Worm (Caenorhabditis elegans) whole organism, L4 larva: ENCODE measurements around the gene flp-32.
A peak's percentile ranks its signal among the peaks of the same experiment; 100 is the strongest.

Experiments
- Y75B8A.6 ChIP-seq: fragments of 200-800 bp; sonication (Bioruptor generic); IDR thresholded peaks from 2 replicates; pipeline ENCODE4 v1.3.6; 2022; ENCODE audit warnings: missing genetic modification reagents, missing genetic modification characterization, missing compliant biosample characterization
- ceh-20 ChIP-seq: fragments of 200-800 bp; sonication (Bioruptor generic); IDR thresholded peaks from 2 replicates; pipeline ENCODE4 v1.3.6; 2022; ENCODE audit warnings: missing genetic modification reagents, missing genetic modification characterization, missing compliant biosample characterization
- ctbp-1 ChIP-seq: fragments of 200-800 bp; sonication (Bioruptor generic); IDR thresholded peaks from 2 replicates; pipeline ENCODE4 v1.3.6; 2022; ENCODE audit warnings: missing genetic modification reagents, missing genetic modification characterization, missing compliant biosample characterization
- daf-16 ChIP-seq, 3 experiments: sonication (generic microtip); optimal IDR thresholded peaks; 2 replicates each; lab custom pipeline; 2016 to 2017; ENCODE audit warnings: missing genetic modification characterization in 3 of 3, missing genetic modification reagents in 3 of 3, mild to moderate bottlenecking in 2 of 3, missing compliant biosample characterization in 2 of 3, missing biosample characterization in 1 of 3, moderate library complexity in 1 of 3
- daf-8 ChIP-seq: fragments of 200-800 bp; sonication (Bioruptor generic); IDR thresholded peaks from 2 replicates; pipeline ENCODE4 v1.3.6; 2022; ENCODE audit warnings: missing genetic modification characterization, missing compliant biosample characterization
- dmd-6 ChIP-seq: fragments of 200-800 bp; sonication (Bioruptor generic); IDR thresholded peaks from 2 replicates; pipeline ENCODE4 v1.3.6; 2022; ENCODE audit warnings: missing genetic modification reagents, missing genetic modification characterization, missing compliant biosample characterization
- dmd-8 ChIP-seq: fragments of 200-800 bp; sonication (Bioruptor generic); IDR thresholded peaks from 2 replicates; pipeline ENCODE4 v1.3.6; 2022; ENCODE audit warnings: missing genetic modification characterization, missing compliant biosample characterization
- dmd-9 ChIP-seq: fragments of 200-800 bp; sonication (Bioruptor generic); IDR thresholded peaks from 2 replicates; pipeline ENCODE4 v1.3.6; 2022; ENCODE audit warnings: missing genetic modification reagents, missing genetic modification characterization, missing compliant biosample characterization
- duxl-1 ChIP-seq: sonication (generic microtip); optimal IDR thresholded peaks from 2 replicates; lab custom pipeline; 2016; ENCODE audit warnings: mild to moderate bottlenecking, missing genetic modification characterization, moderate library complexity, missing compliant biosample characterization; ENCODE audit not compliant: poor library complexity
- dve-1 ChIP-seq: sonication (generic microtip); optimal IDR thresholded peaks from 2 replicates; lab custom pipeline; 2017; ENCODE audit warnings: antibody characterized with exemption, mild to moderate bottlenecking, missing genetic modification characterization, missing compliant biosample characterization; ENCODE audit not compliant: insufficient read depth
- egl-27 ChIP-seq: sonication (generic microtip); optimal IDR thresholded peaks from 3 replicates; lab custom pipeline; 2017; ENCODE audit warnings: missing biosample characterization, missing genetic modification reagents, missing genetic modification characterization
- gei-8 ChIP-seq: fragments of 200-800 bp; sonication (Bioruptor generic); optimal IDR thresholded peaks from 2 replicates; lab custom pipeline; 2018; ENCODE audit warnings: mild to moderate bottlenecking, missing genetic modification characterization, missing compliant biosample characterization
- hif-1 ChIP-seq, 2 experiments: sonication (generic microtip); optimal IDR thresholded peaks; 2 replicates each; lab custom pipeline; 2016 to 2017; ENCODE audit warnings: missing compliant biosample characterization in 2 of 2, missing genetic modification characterization in 2 of 2, missing genetic modification reagents in 2 of 2, missing genotype in 2 of 2, mild to moderate bottlenecking in 1 of 2
- hlh-11 ChIP-seq: fragments of 200-800 bp; sonication (Bioruptor generic); optimal IDR thresholded peaks from 2 replicates; lab custom pipeline; 2018; ENCODE audit warnings: mild to moderate bottlenecking, missing genetic modification characterization, missing compliant biosample characterization
- hlh-30 ChIP-seq: sonication (generic microtip); optimal IDR thresholded peaks from 2 replicates; lab custom pipeline; 2017; ENCODE audit warnings: antibody characterized with exemption, mild to moderate bottlenecking, missing genetic modification characterization, missing compliant biosample characterization; ENCODE audit not compliant: insufficient read depth
- hmg-1.1 ChIP-seq: fragments of 200-800 bp; sonication (Bioruptor generic); IDR thresholded peaks from 2 replicates; pipeline ENCODE4 v1.3.6; 2022; ENCODE audit warnings: missing genetic modification reagents, missing genetic modification characterization, missing compliant biosample characterization
- lim-7 ChIP-seq: fragments of 200-800 bp; sonication (Bioruptor generic); IDR thresholded peaks from 2 replicates; pipeline ENCODE4 v1.3.6; 2022; ENCODE audit warnings: missing genetic modification characterization, missing compliant biosample characterization
- lin-1 ChIP-seq: fragments of 200-800 bp; sonication (Bioruptor generic); IDR thresholded peaks from 2 replicates; pipeline ENCODE4 v1.3.6; 2022; ENCODE audit warnings: missing genetic modification reagents, missing genetic modification characterization, missing compliant biosample characterization
- lin-29 ChIP-seq: fragments of 200-800 bp; sonication (Bioruptor generic); IDR thresholded peaks from 2 replicates; pipeline ENCODE4 v1.3.6; 2022; ENCODE audit warnings: missing genetic modification reagents, missing genetic modification characterization, missing compliant biosample characterization
- lir-3 ChIP-seq: sonication (generic microtip); optimal IDR thresholded peaks from 2 replicates; lab custom pipeline; 2016; ENCODE audit warnings: mild to moderate bottlenecking, missing genetic modification characterization, missing compliant biosample characterization
- mdl-1 ChIP-seq, 2 experiments: fragments of 150-350 bp in 1 of 2; sonication (generic microtip) in 1 of 2; optimal IDR thresholded peaks; 2 replicates each; lab custom pipeline; 2014 to 2017; ENCODE audit warnings: missing biosample characterization in 2 of 2, missing genetic modification characterization in 2 of 2
- mep-1 ChIP-seq: fragments of 150-350 bp; sonication (generic microtip); optimal IDR thresholded peaks from 3 replicates; lab custom pipeline; 2014; ENCODE audit warnings: missing biosample characterization, missing genetic modification characterization
- mes-2 ChIP-seq: sonication (generic microtip); optimal IDR thresholded peaks from 2 replicates; lab custom pipeline; 2016; ENCODE audit warnings: missing genotype, mild to moderate bottlenecking, missing genetic modification characterization, missing compliant biosample characterization; ENCODE audit not compliant: poor library complexity, severe bottlenecking
- mxl-3 ChIP-seq: fragments of 200-800 bp; sonication (Bioruptor generic); optimal IDR thresholded peaks from 2 replicates; lab custom pipeline; 2018; ENCODE audit warnings: mild to moderate bottlenecking, missing genetic modification characterization, missing compliant biosample characterization
- nhr-102 ChIP-seq: sonication (generic microtip); optimal IDR thresholded peaks from 2 replicates; lab custom pipeline; 2016; ENCODE audit warnings: mild to moderate bottlenecking, missing genetic modification characterization, moderate library complexity, missing compliant biosample characterization
- nhr-111 ChIP-seq: fragments of 200-800 bp; sonication (Bioruptor generic); optimal IDR thresholded peaks from 2 replicates; lab custom pipeline; 2018; ENCODE audit warnings: mild to moderate bottlenecking, missing genetic modification characterization, missing compliant biosample characterization
- nhr-25 ChIP-seq: sonication (generic microtip); optimal IDR thresholded peaks from 2 replicates; lab custom pipeline; 2017; ENCODE audit warnings: missing genetic modification characterization, mild to moderate bottlenecking, missing compliant biosample characterization, antibody characterized with exemption, moderate library complexity, borderline replicate concordance; ENCODE audit not compliant: insufficient read depth
- nhr-28 ChIP-seq: fragments of 150-350 bp; optimal IDR thresholded peaks from 2 replicates; lab custom pipeline; 2014; ENCODE audit warnings: missing biosample characterization, missing genetic modification characterization
- nhr-41 ChIP-seq: fragments of 200-800 bp; sonication (Bioruptor generic); IDR thresholded peaks from 2 replicates; pipeline ENCODE4 v1.3.6; 2022; ENCODE audit warnings: missing genetic modification reagents, missing genetic modification characterization, missing compliant biosample characterization
- nhr-42 ChIP-seq: fragments of 200-800 bp; sonication (Bioruptor generic); IDR thresholded peaks from 2 replicates; pipeline ENCODE4 v1.3.6; 2022; ENCODE audit warnings: missing genetic modification characterization, missing compliant biosample characterization
- nhr-48 ChIP-seq: sonication (generic microtip); optimal IDR thresholded peaks from 2 replicates; lab custom pipeline; 2016; ENCODE audit warnings: mild to moderate bottlenecking, missing genetic modification characterization, missing compliant biosample characterization
- nhr-6 ChIP-seq: fragments of 150-350 bp; optimal IDR thresholded peaks from 2 replicates; lab custom pipeline; 2014; ENCODE audit warnings: missing biosample characterization, missing genetic modification characterization
- nhr-77 ChIP-seq: fragments of 150-350 bp; optimal IDR thresholded peaks from 2 replicates; lab custom pipeline; 2014; ENCODE audit warnings: missing biosample characterization, missing genetic modification characterization
- php-3 ChIP-seq: fragments of 200-800 bp; sonication (Bioruptor generic); IDR thresholded peaks from 2 replicates; pipeline ENCODE4 v1.3.6; 2022; ENCODE audit warnings: missing genetic modification reagents, missing genetic modification characterization, missing compliant biosample characterization
- pqm-1 ChIP-seq: sonication (generic microtip); optimal IDR thresholded peaks from 2 replicates; lab custom pipeline; 2017; ENCODE audit warnings: missing biosample characterization, missing genetic modification characterization
- set-16 ChIP-seq: fragments of 200-800 bp; sonication (Bioruptor generic); IDR thresholded peaks from 2 replicates; pipeline ENCODE4 v1.3.6; 2022; ENCODE audit warnings: missing genetic modification reagents, missing genetic modification characterization, missing compliant biosample characterization
- tra-1 ChIP-seq: fragments of 200-800 bp; sonication (Bioruptor generic); IDR thresholded peaks from 2 replicates; pipeline ENCODE4 v1.3.6; 2022; ENCODE audit warnings: missing genetic modification reagents, missing genetic modification characterization, missing compliant biosample characterization
- unc-39 ChIP-seq: sonication (generic microtip); optimal IDR thresholded peaks from 2 replicates; lab custom pipeline; 2017; ENCODE audit warnings: missing biosample characterization, missing genetic modification characterization
- unc-62 ChIP-seq, 3 experiments: fragments of 150-350 bp in 1 of 3; sonication (generic microtip); optimal IDR thresholded peaks in 2 of 3; peaks in 1 of 3; 1 replicate in 1 of 3; 2 replicates in 2 of 3; lab custom pipeline; 2014 to 2017; ENCODE audit warnings: missing biosample characterization in 3 of 3, missing genetic modification characterization in 3 of 3, missing genetic modification reagents in 3 of 3, missing genotype in 1 of 3

The flp-32 gene

DNA sequence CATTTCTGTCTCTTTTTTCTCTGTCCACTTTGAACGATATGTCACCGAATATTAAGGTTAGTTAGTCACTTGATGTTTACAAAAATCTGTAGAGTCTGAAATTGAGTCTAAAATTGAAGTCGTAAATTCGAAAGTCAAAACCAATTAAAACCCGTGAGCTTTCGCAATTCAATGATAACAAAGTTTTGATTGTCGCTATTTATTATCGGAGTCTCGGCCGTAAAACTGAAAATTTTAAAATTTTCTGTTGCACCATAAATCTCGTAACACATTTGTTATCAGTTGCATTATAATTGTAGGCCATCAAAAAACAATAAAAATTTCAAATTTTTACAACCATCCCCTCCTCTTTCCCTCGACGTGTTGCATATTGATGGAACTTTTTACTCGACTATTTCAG is 25.0 kb upstream of the flp-32 start (continued):
- TF ChIP-seq tra-1 (GFP tag; lab: Robert Waterston, UW) (peak; percentile 74), dmd-8 (GFP tag; lab: Robert Waterston, UW) (no peak), nhr-42 (no peak), php-3 (GFP tag; lab: Robert Waterston, UW) (peak; percentile 100), hlh-11 (tag; lab: Kevin White, UChicago) (peak; percentile 63), nhr-111 (GFP tag; lab: Kevin White, UChicago) (no peak), gei-8 (GFP tag; lab: Kevin White, UChicago) (no peak), nhr-25 (no peak)

DNA sequence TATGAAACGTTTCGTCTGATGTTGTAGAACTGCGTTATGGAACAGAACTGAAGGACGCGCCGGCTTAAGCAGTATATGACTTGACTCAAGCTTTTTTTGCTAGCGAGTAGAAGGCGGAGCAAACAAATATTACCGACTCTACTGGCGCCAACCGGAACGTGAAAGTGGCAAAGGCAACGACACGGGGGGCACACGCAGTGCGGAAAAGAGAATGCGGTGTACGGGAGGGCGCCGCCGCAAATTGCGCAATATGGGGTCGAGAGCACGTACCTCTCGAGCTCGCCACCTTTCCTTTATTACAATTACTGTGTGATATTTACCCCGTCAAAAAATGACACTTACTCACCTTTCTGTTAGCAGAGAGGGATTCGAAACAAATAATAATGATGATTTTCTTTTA is 18.4 kb upstream of the flp-32 start, which contains the start of gene pqn-36:
Gene pqn-36 (minus strand): TSS at position 268 of the 400 bp plus-strand sequence.
- TF ChIP-seq hif-1 (tag; optimal IDR thresholded peaks at IDR 0.05; lab: Kevin White, UChicago): no peak
- TF ChIP-seq nhr-6 (tag; lab: Kevin White, UChicago): peak; percentile 4
- TF ChIP-seq lim-7: 0 out of 2 replicates have a peak, but pooled peaks have one; percentile 35
- TF ChIP-seq set-16 (GFP tag; lab: Robert Waterston, UW): 0 out of 2 replicates have a peak, but pooled peaks have one; percentile 29
- TF ChIP-seq nhr-28 (tag; lab: Kevin White, UChicago): no peak

DNA sequence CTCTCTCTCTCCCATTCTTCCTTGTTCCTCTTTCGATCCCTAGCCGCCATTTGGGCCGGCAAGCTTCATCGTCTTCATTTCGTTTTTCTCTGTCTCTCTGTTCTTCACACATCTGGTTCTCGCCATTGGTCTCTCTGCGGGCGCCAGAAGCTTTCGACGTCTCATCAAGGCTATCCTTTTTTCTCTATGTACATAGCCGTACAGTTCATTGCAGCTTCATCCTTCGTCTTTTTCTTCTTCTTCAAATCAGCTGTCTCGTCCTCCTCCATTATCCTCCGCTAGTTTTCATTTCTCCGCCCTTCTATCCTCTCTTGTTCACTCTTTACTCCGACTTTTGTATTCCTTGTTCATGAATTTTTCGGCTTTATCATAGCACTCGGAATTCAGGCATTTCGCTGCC is 12.9 kb upstream of the flp-32 start, which contains the start of gene F39D8.3:
Gene F39D8.3 (plus strand): TSS at position 301 of the 400 bp plus-strand sequence.
- TF ChIP-seq lir-3 (tag; lab: Kevin White, UChicago): no peak
- peak; percentile 22 for TF ChIP-seq hlh-11 (tag; lab: Kevin White, UChicago)
- TF ChIP-seq, all 104 proteins: peak for 1

DNA sequence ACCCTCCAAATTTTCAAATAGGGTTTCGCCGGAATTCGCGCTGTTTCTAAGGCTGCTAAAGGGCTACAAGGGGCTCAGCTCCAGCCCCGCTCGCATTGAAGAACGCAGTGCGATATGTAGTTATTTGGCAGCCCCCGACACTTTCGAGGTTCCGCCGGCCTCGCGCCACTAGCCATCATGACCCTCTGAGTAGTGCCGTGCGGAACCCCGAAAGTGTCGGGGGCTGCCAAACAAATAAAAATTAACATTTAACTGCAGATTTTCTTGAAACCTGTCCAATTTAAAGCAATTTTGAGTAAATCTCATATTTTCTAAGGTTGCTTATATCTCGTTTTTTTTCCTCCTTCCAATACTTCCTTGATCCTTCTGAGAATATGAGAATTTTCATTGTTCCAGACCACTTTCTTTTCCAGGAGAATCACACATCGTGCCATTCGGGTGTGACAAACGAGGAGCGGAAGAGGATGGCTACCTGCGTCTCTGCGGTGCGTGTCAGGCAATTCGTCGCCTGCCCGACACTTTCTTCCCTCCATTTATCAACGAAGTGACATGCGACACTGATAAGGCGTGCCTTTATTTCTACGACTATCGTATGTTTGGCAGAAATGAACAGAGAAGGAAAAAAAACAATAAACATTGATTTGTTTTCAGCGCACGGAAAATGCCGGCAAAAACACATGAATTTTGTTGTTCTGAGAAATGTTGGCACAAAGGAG is 9.7 kb upstream of the flp-32 start:
- peak; percentile 62 for TF ChIP-seq set-16 (GFP tag; lab: Robert Waterston, UW)
- TF ChIP-seq nhr-102 (tag; lab: Kevin White, UChicago): peak; percentile 34
- TF ChIP-seq mes-2 (tag; lab: Kevin White, UChicago): peak; percentile 21
- no peak for TF ChIP-seq daf-16 (GFP tag; optimal IDR thresholded peaks at IDR 0.05; lab: Kevin White, UChicago)
- peak; percentile 96 for TF ChIP-seq daf-16 (tag; optimal IDR thresholded peaks at IDR 0.05; lab: Kevin White, UChicago)
- no peak for TF ChIP-seq daf-8 (GFP tag; lab: Robert Waterston, UW)
- TF ChIP-seq nhr-48: peak; percentile 38
- no peak for TF ChIP-seq dmd-8 (GFP tag; lab: Robert Waterston, UW)
- TF ChIP-seq dmd-9 (GFP tag; lab: Robert Waterston, UW): no peak
- peak; percentile 55 for TF ChIP-seq dve-1 (tag; lab: Kevin White, UChicago)
- TF ChIP-seq tra-1 (GFP tag; lab: Robert Waterston, UW): peak; percentile 79
- no peak for TF ChIP-seq lim-7
- TF ChIP-seq nhr-28 (tag; lab: Kevin White, UChicago): peak; percentile 92
- TF ChIP-seq php-3 (GFP tag; lab: Robert Waterston, UW): peak; percentile 80
- peak in 1 of 2 experiments; percentile 77 for TF ChIP-seq unc-62 (GFP tag; optimal IDR thresholded peaks at IDR 0.05 in 1 of 2; lab: Kevin White, UChicago)
- TF ChIP-seq unc-62 (tag; optimal IDR thresholded peaks at IDR 0.05; lab: Kevin White, UChicago): no peak
- no peak for TF ChIP-seq Y75B8A.6 (GFP tag; lab: Robert Waterston, UW)
- TF ChIP-seq ctbp-1: no peak
- peak; percentile 88 for TF ChIP-seq dmd-6 (GFP tag; lab: Robert Waterston, UW)
- peak; percentile 74; the same call in 1 of the 2 replicates for TF ChIP-seq ceh-20
- TF ChIP-seq mxl-3 (GFP tag; lab: Kevin White, UChicago): peak; percentile 93
- TF ChIP-seq nhr-77 (tag; lab: Kevin White, UChicago): peak; percentile 76
- no peak for TF ChIP-seq duxl-1
- TF ChIP-seq egl-27 (tag; lab: Kevin White, UChicago): no peak
- TF ChIP-seq hmg-1.1 (GFP tag; lab: Robert Waterston, UW): 0 out of 2 replicates have a peak, but pooled peaks have one; percentile 11
- TF ChIP-seq nhr-41: 0 out of 2 replicates have a peak, but pooled peaks have one; percentile 8
- TF ChIP-seq hlh-30 (tag; lab: Kevin White, UChicago): peak; percentile 79
- no peak for TF ChIP-seq unc-39 (tag; lab: Kevin White, UChicago)
- TF ChIP-seq hlh-11 (tag; lab: Kevin White, UChicago): peak; percentile 91
- TF ChIP-seq pqm-1 (tag; lab: Kevin White, UChicago): peak; percentile 63
- TF ChIP-seq mep-1 (tag; lab: Kevin White, UChicago): no peak
- TF ChIP-seq lin-1 (GFP tag; lab: Robert Waterston, UW): peak; percentile 63; the same call in 1 of the 2 replicates
- peak; percentile 29 to 67 for TF ChIP-seq mdl-1 (tag; optimal IDR thresholded peaks at IDR 0.05; lab: Kevin White, UChicago)
- no peak for TF ChIP-seq lin-29 (GFP tag; lab: Robert Waterston, UW)
- TF ChIP-seq, all 104 proteins: peak for 21
